Fruit fly (Drosophila melanogaster) whole organism, embryonic: ENCODE measurements around the gene BOD1.
A peak's percentile ranks its signal among the peaks of the same experiment; 100 is the strongest.

Experiments used
- ATbp ChIP-seq: fragments of 200-800 bp; sonication (Bioruptor generic); optimal IDR thresholded peaks from 2 replicates; lab custom pipeline; 2017; ENCODE audit warnings: missing biosample characterization, mild to moderate bottlenecking, missing genetic modification characterization, missing genetic modification reagents
- B-H1 ChIP-seq: fragments of 200-800 bp; sonication (Bioruptor generic); IDR thresholded peaks from 3 replicates; pipeline ENCODE4 v1.3.6; 2022; ENCODE audit warnings: missing biosample characterization, missing genetic modification characterization
- C15 ChIP-seq: fragments of 200-800 bp; sonication (Bioruptor generic); IDR thresholded peaks from 3 replicates; pipeline ENCODE4 v1.3.6; 2022; ENCODE audit warnings: missing biosample characterization, missing genetic modification characterization
- CG10267 ChIP-seq: fragments of 200-800 bp; sonication (Bioruptor generic); optimal IDR thresholded peaks from 2 replicates; lab custom pipeline; 2018; ENCODE audit warnings: missing biosample characterization, mild to moderate bottlenecking, missing genetic modification characterization, moderate library complexity
- CG11696 ChIP-seq: fragments of 200-800 bp; sonication (Bioruptor generic); IDR thresholded peaks from 2 replicates; pipeline ENCODE4 v1.3.6; 2022; ENCODE audit warnings: missing biosample characterization, missing genetic modification characterization
- CG12299 ChIP-seq: fragments of 200-800 bp; sonication (Bioruptor generic); optimal IDR thresholded peaks from 2 replicates; lab custom pipeline; 2018; ENCODE audit warnings: missing biosample characterization, mild to moderate bottlenecking, missing genetic modification characterization
- CG12769 ChIP-seq: fragments of 200-800 bp; sonication (Bioruptor generic); optimal IDR thresholded peaks from 2 replicates; lab custom pipeline; 2019; ENCODE audit warnings: missing biosample characterization, mild to moderate bottlenecking, missing genetic modification characterization, moderate library complexity
- CG13296 ChIP-seq: fragments of 200-800 bp; sonication (Bioruptor generic); optimal IDR thresholded peaks from 3 replicates; lab custom pipeline; 2018; ENCODE audit warnings: missing biosample characterization, mild to moderate bottlenecking, missing genetic modification characterization
- CG13624 ChIP-seq: fragments of 200-800 bp; sonication (Bioruptor generic); optimal IDR thresholded peaks from 2 replicates; lab custom pipeline; 2016; ENCODE audit warnings: missing biosample characterization, missing genetic modification characterization
- CG15269 ChIP-seq: fragments of 200-800 bp; sonication (Bioruptor generic); optimal IDR thresholded peaks from 2 replicates; lab custom pipeline; 2018; ENCODE audit warnings: missing biosample characterization, mild to moderate bottlenecking, missing genetic modification characterization, moderate library complexity
- CG18619 ChIP-seq: fragments of 200-800 bp; sonication (Bioruptor generic); optimal IDR thresholded peaks from 3 replicates; lab custom pipeline; 2017; ENCODE audit warnings: missing biosample characterization, mild to moderate bottlenecking, missing genetic modification characterization
- CG30431 ChIP-seq: fragments of 200-800 bp; sonication (Bioruptor generic); optimal IDR thresholded peaks from 2 replicates; lab custom pipeline; 2017; ENCODE audit warnings: missing biosample characterization, missing genetic modification characterization
- CG3065 ChIP-seq: fragments of 200-800 bp; sonication (Bioruptor generic); optimal IDR thresholded peaks from 2 replicates; lab custom pipeline; 2016; ENCODE audit warnings: missing biosample characterization, missing genetic modification characterization
- CG32532 ChIP-seq: fragments of 200-800 bp; sonication (Bioruptor generic); IDR thresholded peaks from 2 replicates; pipeline ENCODE4 v1.3.6; 2022; ENCODE audit warnings: missing biosample characterization, missing genetic modification characterization
- CG3281 ChIP-seq: fragments of 200-800 bp; sonication (Bioruptor generic); optimal IDR thresholded peaks from 3 replicates; lab custom pipeline; 2017; ENCODE audit warnings: missing biosample characterization, mild to moderate bottlenecking, missing genetic modification characterization
- CG3847 ChIP-seq: fragments of 200-800 bp; sonication (Bioruptor generic); IDR thresholded peaks from 2 replicates; pipeline ENCODE4 v1.3.6; 2022; ENCODE audit warnings: missing biosample characterization, missing genetic modification characterization
- CG5245 ChIP-seq: fragments of 200-800 bp; sonication (Bioruptor generic); optimal IDR thresholded peaks from 3 replicates; lab custom pipeline; 2016; ENCODE audit warnings: missing biosample characterization, missing genetic modification characterization
- CG6254 ChIP-seq: fragments of 200-800 bp; sonication (Bioruptor generic); optimal IDR thresholded peaks from 3 replicates; lab custom pipeline; 2017; ENCODE audit warnings: mild to moderate bottlenecking, missing biosample characterization, missing genetic modification reagents, missing genetic modification characterization
- CG6683 ChIP-seq: fragments of 200-800 bp; sonication (Bioruptor generic); optimal IDR thresholded peaks from 2 replicates; lab custom pipeline; 2017; ENCODE audit warnings: missing biosample characterization, mild to moderate bottlenecking, missing genetic modification characterization, missing genetic modification reagents
- CG6765 ChIP-seq: fragments of 200-800 bp; sonication (Bioruptor generic); optimal IDR thresholded peaks from 3 replicates; lab custom pipeline; 2017; ENCODE audit warnings: missing biosample characterization, mild to moderate bottlenecking, missing genetic modification characterization
- CG7745 ChIP-seq: fragments of 200-800 bp; sonication (Bioruptor generic); optimal IDR thresholded peaks from 2 replicates; lab custom pipeline; 2018; ENCODE audit warnings: missing biosample characterization, mild to moderate bottlenecking, missing genetic modification characterization, moderate library complexity
- Dad ChIP-seq: fragments of 200-800 bp; sonication (Bioruptor generic); optimal IDR thresholded peaks from 3 replicates; lab custom pipeline; 2016; ENCODE audit warnings: missing biosample characterization, missing genetic modification characterization
- Dek ChIP-seq: fragments of 200-800 bp; sonication (Bioruptor generic); optimal IDR thresholded peaks from 3 replicates; lab custom pipeline; 2019; ENCODE audit warnings: missing biosample characterization, mild to moderate bottlenecking, missing genetic modification characterization, moderate library complexity
- Doc3 ChIP-seq: fragments of 200-800 bp; sonication (Bioruptor generic); IDR thresholded peaks from 3 replicates; pipeline ENCODE4 v1.3.6; 2022; ENCODE audit warnings: missing biosample characterization, missing genetic modification characterization; ENCODE audit not compliant: partially characterized antibody
- Fer2 ChIP-seq: fragments of 200-800 bp; sonication (Bioruptor generic); optimal IDR thresholded peaks from 2 replicates; lab custom pipeline; 2018; ENCODE audit warnings: missing biosample characterization, mild to moderate bottlenecking, missing genetic modification characterization, moderate library complexity
- GATAe ChIP-seq: fragments of 200-800 bp; sonication (Bioruptor generic); conservative IDR thresholded peaks from 2 replicates; pipeline ENCODE4 v1.3.6; 2022; ENCODE audit warnings: missing biosample characterization, missing genetic modification characterization
- Ravus ChIP-seq: fragments of 200-800 bp; sonication (Bioruptor generic); IDR thresholded peaks from 2 replicates; pipeline ENCODE4 v1.3.6; 2022; ENCODE audit warnings: missing biosample characterization, missing genetic modification characterization
- bigmax ChIP-seq: fragments of 200-800 bp; sonication (Bioruptor generic); optimal IDR thresholded peaks from 2 replicates; lab custom pipeline; 2018; ENCODE audit warnings: missing biosample characterization, mild to moderate bottlenecking, missing genetic modification characterization
- btn ChIP-seq: fragments of 200-800 bp; sonication (Bioruptor generic); optimal IDR thresholded peaks from 2 replicates; lab custom pipeline; 2016; ENCODE audit warnings: missing biosample characterization, missing genetic modification characterization
- chn ChIP-seq: fragments of 200-800 bp; sonication (Bioruptor generic); optimal IDR thresholded peaks from 2 replicates; lab custom pipeline; 2016; ENCODE audit warnings: missing biosample characterization, missing genetic modification characterization
- corto ChIP-seq: fragments of 200-800 bp; sonication (Bioruptor generic); optimal IDR thresholded peaks from 2 replicates; lab custom pipeline; 2016; ENCODE audit warnings: missing biosample characterization, mild to moderate bottlenecking, missing genetic modification characterization, moderate library complexity
- crc ChIP-seq: fragments of 200-800 bp; sonication (Bioruptor generic); optimal IDR thresholded peaks from 2 replicates; lab custom pipeline; 2016; ENCODE audit warnings: missing biosample characterization, missing genetic modification characterization
- dan ChIP-seq: fragments of 200-800 bp; sonication (Bioruptor generic); IDR thresholded peaks from 2 replicates; pipeline ENCODE4 v1.3.6; 2022; ENCODE audit warnings: missing biosample characterization, missing genetic modification characterization
- danr ChIP-seq: fragments of 200-800 bp; sonication (Bioruptor generic); IDR thresholded peaks from 2 replicates; pipeline ENCODE4 v1.3.6; 2022; ENCODE audit warnings: missing biosample characterization, missing genetic modification characterization
- dati ChIP-seq: fragments of 200-800 bp; sonication (Bioruptor generic); IDR thresholded peaks from 2 replicates; pipeline ENCODE4 v1.3.6; 2022; ENCODE audit warnings: missing biosample characterization, missing genetic modification characterization
- exex ChIP-seq: fragments of 200-800 bp; sonication (Bioruptor generic); optimal IDR thresholded peaks from 4 replicates; lab custom pipeline; 2018; ENCODE audit warnings: missing biosample characterization, mild to moderate bottlenecking, missing genetic modification characterization, moderate library complexity
- fd102C ChIP-seq: fragments of 200-800 bp; sonication (Bioruptor generic); optimal IDR thresholded peaks from 2 replicates; lab custom pipeline; 2018; ENCODE audit warnings: missing biosample characterization, mild to moderate bottlenecking, missing genetic modification characterization, moderate library complexity
- h ChIP-seq: fragments of >200 bp; optimal IDR thresholded peaks from 2 replicates; lab custom pipeline; 2017
- inv ChIP-seq: fragments of 200-800 bp; sonication (Bioruptor generic); IDR thresholded peaks from 2 replicates; pipeline ENCODE4 v1.3.6; 2022; ENCODE audit warnings: missing biosample characterization, missing genetic modification characterization; ENCODE audit not compliant: partially characterized antibody
- nmo ChIP-seq: fragments of 200-800 bp; sonication (Bioruptor generic); optimal IDR thresholded peaks from 2 replicates; lab custom pipeline; 2018; ENCODE audit warnings: missing biosample characterization, mild to moderate bottlenecking, missing genetic modification characterization, moderate library complexity
- nom ChIP-seq: fragments of 200-800 bp; sonication (Bioruptor generic); optimal IDR thresholded peaks from 2 replicates; lab custom pipeline; 2017; ENCODE audit warnings: missing biosample characterization, missing genetic modification characterization, mild to moderate bottlenecking, moderate library complexity, missing genetic modification reagents
- odd ChIP-seq: fragments of 200-800 bp; sonication (Bioruptor generic); optimal IDR thresholded peaks from 2 replicates; lab custom pipeline; 2017; ENCODE audit warnings: missing biosample characterization, mild to moderate bottlenecking, missing genetic modification characterization
- p53 ChIP-seq: fragments of 200-800 bp; sonication (Bioruptor generic); optimal IDR thresholded peaks from 2 replicates; lab custom pipeline; 2016; ENCODE audit warnings: missing biosample characterization, missing genetic modification characterization
- pum ChIP-seq: fragments of 200-800 bp; sonication (Bioruptor generic); optimal IDR thresholded peaks from 2 replicates; lab custom pipeline; 2016; ENCODE audit warnings: missing biosample characterization, missing genetic modification characterization
- sd ChIP-seq: fragments of 200-800 bp; sonication (Bioruptor generic); optimal IDR thresholded peaks from 3 replicates; lab custom pipeline; 2018; ENCODE audit warnings: missing biosample characterization, mild to moderate bottlenecking, missing genetic modification characterization, moderate library complexity
- shn ChIP-seq: fragments of 200-800 bp; sonication (Bioruptor generic); optimal IDR thresholded peaks from 3 replicates; lab custom pipeline; 2016; ENCODE audit warnings: missing biosample characterization, missing genetic modification characterization
- sob ChIP-seq: fragments of 200-800 bp; sonication (Bioruptor generic); IDR thresholded peaks from 2 replicates; pipeline ENCODE4 v1.3.6; 2022; ENCODE audit warnings: missing biosample characterization, missing genetic modification characterization
- z ChIP-seq: fragments of 200-800 bp; sonication (Bioruptor generic); IDR thresholded peaks from 3 replicates; pipeline ENCODE4 v1.3.6; 2022; ENCODE audit warnings: missing biosample characterization, missing genetic modification characterization
- zfh1 ChIP-seq: fragments of 200-800 bp; sonication (Bioruptor generic); IDR thresholded peaks from 3 replicates; pipeline ENCODE4 v1.3.6; 2022; ENCODE audit warnings: missing biosample characterization, missing genetic modification characterization

The BOD1 gene

dm6 chr3R:27937752-27938694, at the start of gene BOD1, which contains the start of gene NSD (continued):
- TF ChIP-seq CG18619 (peak; percentile 37), CG15269 (tag; lab: Kevin White, UChicago) (peak; percentile 51), CG10267 (tag; lab: Kevin White, UChicago) (peak; percentile 35), Ravus (GFP tag; lab: Robert Waterston, UW) (peak; percentile 15; the same call in 1 of the 2 replicates), btn (GFP tag; lab: Kevin White, UChicago) (no peak), CG12299 (tag; lab: Kevin White, UChicago) (no peak), shn (GFP tag; lab: Kevin White, UChicago) (no peak), CG11696 (GFP tag; lab: Robert Waterston, UW) (no peak), crc (GFP tag; lab: Kevin White, UChicago) (no peak), CG30431 (GFP tag; lab: Kevin White, UChicago) (peak; percentile 33), sd (tag; lab: Kevin White, UChicago) (no peak), corto (GFP tag; lab: Kevin White, UChicago) (no peak), p53 (GFP tag; lab: Kevin White, UChicago) (no peak), sob (peak; percentile 86), CG7745 (no peak), nom (GFP tag; lab: Kevin White, UChicago) (no peak), exex (no peak), CG6254 (no peak), CG5245 (GFP tag; lab: Kevin White, UChicago) (no peak), CG6765 (GFP tag; lab: Kevin White, UChicago) (no peak), GATAe (no peak), h (lab: Kevin White, UChicago) (no peak), CG3065 (GFP tag; lab: Kevin White, UChicago) (no peak), pum (GFP tag; lab: Kevin White, UChicago) (no peak), z (GFP tag; lab: Robert Waterston, UW) (no peak), nmo (GFP tag; lab: Kevin White, UChicago) (peak; percentile 56), CG32532 (GFP tag; lab: Robert Waterston, UW) (peak; percentile 84), Fer2 (peak; percentile 27), Doc3 (GFP tag; lab: Robert Waterston, UW) (peak; percentile 67), CG12769 (tag; lab: Kevin White, UChicago) (no peak), CG3847 (GFP tag; lab: Robert Waterston, UW) (peak; percentile 62), dan (GFP tag; lab: Robert Waterston, UW) (no peak), CG13624 (peak; percentile 28), fd102C (no peak), CG3281 (GFP tag; lab: Kevin White, UChicago) (peak; percentile 17), inv (GFP tag; lab: Robert Waterston, UW) (peak; percentile 96), Dad (GFP tag; lab: Kevin White, UChicago) (no peak), B-H1 (GFP tag; lab: Robert Waterston, UW) (peak; percentile 45; the same call in 2 of the 3 replicates), dati (GFP tag; lab: Robert Waterston, UW) (no peak), chn (GFP tag; lab: Kevin White, UChicago) (no peak), Dek (tag; lab: Kevin White, UChicago) (peak; percentile 39), ATbp (GFP tag; lab: Kevin White, UChicago) (peak; percentile 47), CG6683 (no peak), C15 (GFP tag; lab: Robert Waterston, UW) (0 out of 3 replicates have a peak, but pooled peaks have one; percentile 31), danr (GFP tag; lab: Robert Waterston, UW) (peak; percentile 24; the same call in 1 of the 2 replicates), odd (GFP tag; lab: Kevin White, UChicago) (no peak), CG13296 (no peak), bigmax (GFP tag; lab: Kevin White, UChicago) (no peak), zfh1 (peak; percentile 70; the same call in 1 of the 3 replicates)
